Worm (Caenorhabditis elegans) whole organism, L4 larva: Measurements from ENCODE around the gene rpl-16.

Source experiments
- ZK546.5 ChIP-seq, 2 experiments: sonication (generic microtip); optimal IDR thresholded peaks; 2 replicates each; lab custom pipeline; 2017; ENCODE audit warnings: missing biosample characterization in 2 of 2, missing genetic modification characterization in 2 of 2
- fos-1 ChIP-seq: fragments of 150-350 bp; optimal IDR thresholded peaks from 2 replicates; lab custom pipeline; 2014; ENCODE audit warnings: missing biosample characterization, missing genetic modification characterization
- hmg-1.1 ChIP-seq: fragments of 200-800 bp; sonication (Bioruptor generic); IDR thresholded peaks from 2 replicates; pipeline ENCODE4 v1.3.6; 2022; ENCODE audit warnings: missing genetic modification reagents, missing genetic modification characterization, missing compliant biosample characterization
- mdl-1 ChIP-seq, 2 experiments: fragments of 150-350 bp in 1 of 2; sonication (generic microtip) in 1 of 2; optimal IDR thresholded peaks; 2 replicates each; lab custom pipeline; 2014 to 2017; ENCODE audit warnings: missing biosample characterization in 2 of 2, missing genetic modification characterization in 2 of 2
- php-3 ChIP-seq: fragments of 200-800 bp; sonication (Bioruptor generic); IDR thresholded peaks from 2 replicates; pipeline ENCODE4 v1.3.6; 2022; ENCODE audit warnings: missing genetic modification reagents, missing genetic modification characterization, missing compliant biosample characterization
- ztf-11 ChIP-seq: fragments of 150-350 bp; optimal IDR thresholded peaks from 2 replicates; lab custom pipeline; 2014; ENCODE audit warnings: missing biosample characterization, missing genetic modification characterization

- no peak for TF ChIP-seq mdl-1 (tag; optimal IDR thresholded peaks at IDR 0.05; lab: Kevin White, UChicago)
- TF ChIP-seq ZK546.5 (tag; optimal IDR thresholded peaks at IDR 0.05; lab: Kevin White, UChicago) = no peak
- TF ChIP-seq hmg-1.1 (GFP tag; lab: Robert Waterston, UW) = no peak
- TF ChIP-seq fos-1 (tag; lab: Kevin White, UChicago) = no peak
- no peak for TF ChIP-seq ztf-11 (tag; lab: Kevin White, UChicago)
- no peak for TF ChIP-seq php-3 (GFP tag; lab: Robert Waterston, UW)
These were observed 22.5 kb downstream of the rpl-16 start for ce11 chrIII:3480950-3481349.
